Fruit fly (Drosophila melanogaster): Measurements from ENCODE around the gene CG31249.

The CG31249 gene

dm6 chr3R:17710418-17710817, 23.5 kb upstream of the CG31249 start:
- TF ChIP-seq CG17801 (GFP tag; optimal IDR thresholded peaks at IDR 0.05; ENCODE audit: partially characterized antibody), result no peak

dm6 chr3R:17709623-17710145, 22.8 kb upstream of the CG31249 start:
- no peak for TF ChIP-seq CG17801 (GFP tag; optimal IDR thresholded peaks at IDR 0.05; ENCODE audit: partially characterized antibody)

dm6 chr3R:17708778-17709476, 22.1 kb upstream of the CG31249 start:
- no peak for TF ChIP-seq CG17801 (GFP tag; optimal IDR thresholded peaks at IDR 0.05; ENCODE audit: partially characterized antibody)

- TF ChIP-seq CG17801 (GFP tag; optimal IDR thresholded peaks at IDR 0.05; ENCODE audit: partially characterized antibody), result no peak
Measured at dm6 chr3R:17707799-17708198, 20.9 kb upstream of the CG31249 start.

- TF ChIP-seq CG17801 (GFP tag; optimal IDR thresholded peaks at IDR 0.05; ENCODE audit: partially characterized antibody), result no peak
Measured at dm6 chr3R:17706971-17707406, 20.1 kb upstream of the CG31249 start.

- peak; percentile 70 for TF ChIP-seq CG17801 (GFP tag; optimal IDR thresholded peaks at IDR 0.05; ENCODE audit: partially characterized antibody)
Measured at dm6 chr3R:17705899-17706831, 19.3 kb upstream of the CG31249 start.

- no peak for TF ChIP-seq CG17801 (GFP tag; optimal IDR thresholded peaks at IDR 0.05; ENCODE audit: partially characterized antibody)
Measured at dm6 chr3R:17705140-17705539, 18.3 kb upstream of the CG31249 start.

dm6 chr3R:17704538-17704854, 17.6 kb upstream of the CG31249 start:
- no peak for TF ChIP-seq CG17801 (GFP tag; optimal IDR thresholded peaks at IDR 0.05; ENCODE audit: partially characterized antibody)

- TF ChIP-seq CG17801 (GFP tag; optimal IDR thresholded peaks at IDR 0.05; ENCODE audit: partially characterized antibody), result peak; percentile 98
Measured at dm6 chr3R:17703691-17704537, 17.0 kb upstream of the CG31249 start.

dm6 chr3R:17703024-17703690, 16.3 kb upstream of the CG31249 start:
- TF ChIP-seq CG17801 (GFP tag; optimal IDR thresholded peaks at IDR 0.05; ENCODE audit: partially characterized antibody), result peak; percentile 87

dm6 chr3R:17701971-17702845, 15.3 kb upstream of the CG31249 start:
- no peak for TF ChIP-seq CG17801 (GFP tag; optimal IDR thresholded peaks at IDR 0.05; ENCODE audit: partially characterized antibody)

- no peak for TF ChIP-seq CG17801 (GFP tag; optimal IDR thresholded peaks at IDR 0.05; ENCODE audit: partially characterized antibody)
Measured at dm6 chr3R:17701131-17701593, 14.3 kb upstream of the CG31249 start.

- peak; percentile 99 for TF ChIP-seq CG17801 (GFP tag; optimal IDR thresholded peaks at IDR 0.05; ENCODE audit: partially characterized antibody)
Measured at dm6 chr3R:17700488-17701130, 13.7 kb upstream of the CG31249 start.

Data from ovary, adult (tissue).